Fruit fly (Drosophila melanogaster) whole organism, embryonic: Measurements from ENCODE around the gene CG4210.

ENCODE experiments used
- Atf-2 ChIP-seq: fragments of 200-800 bp; sonication (Bioruptor generic); optimal IDR thresholded peaks from 2 replicates; lab custom pipeline; 2016; ENCODE audit warnings: missing biosample characterization, missing genetic modification characterization
- CG10979 ChIP-seq: fragments of 200-800 bp; sonication (Bioruptor generic); optimal IDR thresholded peaks from 2 replicates; lab custom pipeline; 2018; ENCODE audit warnings: missing biosample characterization, mild to moderate bottlenecking, missing genetic modification characterization, moderate library complexity
- CG11398 ChIP-seq: fragments of 200-800 bp; sonication (Bioruptor generic); optimal IDR thresholded peaks from 2 replicates; lab custom pipeline; 2016; ENCODE audit warnings: missing biosample characterization, missing genetic modification characterization
- CG12155 ChIP-seq: fragments of 200-800 bp; sonication (Bioruptor generic); optimal IDR thresholded peaks from 3 replicates; lab custom pipeline; 2016; ENCODE audit warnings: missing biosample characterization, missing genetic modification characterization
- CG12219 ChIP-seq: fragments of 200-800 bp; sonication (Bioruptor generic); optimal IDR thresholded peaks from 3 replicates; lab custom pipeline; 2018; ENCODE audit warnings: missing biosample characterization, mild to moderate bottlenecking, missing genetic modification characterization
- CG14710 ChIP-seq: fragments of 200-800 bp; sonication (Bioruptor generic); optimal IDR thresholded peaks from 3 replicates; lab custom pipeline; 2019; ENCODE audit warnings: missing biosample characterization, mild to moderate bottlenecking, missing genetic modification characterization, moderate library complexity
- CG14965 ChIP-seq: fragments of 200-800 bp; sonication (Bioruptor generic); optimal IDR thresholded peaks from 2 replicates; lab custom pipeline; 2016; ENCODE audit warnings: missing biosample characterization, missing genetic modification characterization, borderline replicate concordance
- CG17612 ChIP-seq: fragments of 200-800 bp; sonication (Bioruptor generic); IDR thresholded peaks from 2 replicates; pipeline ENCODE4 v1.3.6; 2022; ENCODE audit warnings: missing biosample characterization, missing genetic modification characterization
- CG2116 ChIP-seq: fragments of 200-800 bp; sonication (Bioruptor generic); optimal IDR thresholded peaks from 3 replicates; lab custom pipeline; 2018; ENCODE audit warnings: missing biosample characterization, mild to moderate bottlenecking, missing genetic modification characterization
- CG2120 ChIP-seq: fragments of 200-800 bp; sonication (Bioruptor generic); optimal IDR thresholded peaks from 3 replicates; lab custom pipeline; 2016; ENCODE audit warnings: missing biosample characterization, missing genetic modification characterization
- CG2129 ChIP-seq: fragments of 200-800 bp; sonication (Bioruptor generic); IDR thresholded peaks from 2 replicates; pipeline ENCODE4 v1.3.6; 2022; ENCODE audit warnings: missing biosample characterization, missing genetic modification characterization; ENCODE audit not compliant: partially characterized antibody
- CG34376 ChIP-seq: fragments of 200-800 bp; sonication (Bioruptor generic); optimal IDR thresholded peaks from 2 replicates; lab custom pipeline; 2018; ENCODE audit warnings: missing biosample characterization, mild to moderate bottlenecking, missing genetic modification characterization
- CG34422 ChIP-seq: fragments of 200-800 bp; sonication (Bioruptor generic); IDR thresholded peaks from 3 replicates; pipeline ENCODE4 v1.3.6; 2022; ENCODE audit warnings: missing biosample characterization, missing genetic modification characterization
- CG4328 ChIP-seq: fragments of 200-800 bp; sonication (Bioruptor generic); optimal IDR thresholded peaks from 3 replicates; lab custom pipeline; 2017; ENCODE audit warnings: missing biosample characterization, missing genetic modification reagents, missing genetic modification characterization
- CG4360 ChIP-seq: fragments of 200-800 bp; sonication (Bioruptor generic); IDR thresholded peaks from 2 replicates; pipeline ENCODE4 v1.3.6; 2022; ENCODE audit warnings: missing biosample characterization, missing genetic modification characterization
- CG4820 ChIP-seq: fragments of 200-800 bp; sonication (Bioruptor generic); optimal IDR thresholded peaks from 3 replicates; lab custom pipeline; 2016; ENCODE audit warnings: missing biosample characterization, missing genetic modification characterization
- CG5245 ChIP-seq: fragments of 200-800 bp; sonication (Bioruptor generic); optimal IDR thresholded peaks from 3 replicates; lab custom pipeline; 2016; ENCODE audit warnings: missing biosample characterization, missing genetic modification characterization
- CG6683 ChIP-seq: fragments of 200-800 bp; sonication (Bioruptor generic); optimal IDR thresholded peaks from 2 replicates; lab custom pipeline; 2017; ENCODE audit warnings: missing biosample characterization, mild to moderate bottlenecking, missing genetic modification characterization, missing genetic modification reagents
- CG7372 ChIP-seq: fragments of 200-800 bp; sonication (Bioruptor generic); IDR thresholded peaks from 2 replicates; pipeline ENCODE4 v1.3.6; 2022; ENCODE audit warnings: missing biosample characterization, missing genetic modification characterization
- CG7786 ChIP-seq: fragments of 200-800 bp; sonication (Bioruptor generic); optimal IDR thresholded peaks from 2 replicates; lab custom pipeline; 2016; ENCODE audit warnings: missing biosample characterization, missing genetic modification characterization
- CG7963 ChIP-seq: fragments of 200-800 bp; sonication (Bioruptor generic); IDR thresholded peaks from 3 replicates; pipeline ENCODE4 v1.3.6; 2022; ENCODE audit warnings: missing biosample characterization, missing genetic modification characterization; ENCODE audit not compliant: partially characterized antibody
- D ChIP-seq, 2 experiments: fragments of 200-800 bp in 1 of 2; fragments of >200 bp in 1 of 2; sonication (Bioruptor generic) in 1 of 2; optimal IDR thresholded peaks; 2 replicates in 1 of 2; 3 replicates in 1 of 2; lab custom pipeline; 2017; ENCODE audit warnings: mild to moderate bottlenecking in 1 of 2, missing biosample characterization in 1 of 2, missing genetic modification characterization in 1 of 2, missing genetic modification reagents in 1 of 2
- Dip3 ChIP-seq: fragments of 200-800 bp; sonication (Bioruptor generic); optimal IDR thresholded peaks from 3 replicates; lab custom pipeline; 2016; ENCODE audit warnings: missing biosample characterization, missing genetic modification characterization
- Drgx ChIP-seq: fragments of 200-800 bp; sonication (Bioruptor generic); IDR thresholded peaks from 2 replicates; pipeline ENCODE4 v1.3.6; 2022; ENCODE audit warnings: missing biosample characterization, missing genetic modification characterization
- HLH54F ChIP-seq: fragments of 200-800 bp; sonication (Bioruptor generic); optimal IDR thresholded peaks from 3 replicates; lab custom pipeline; 2016; ENCODE audit warnings: missing biosample characterization, missing genetic modification characterization
- Mrtf ChIP-seq: fragments of 200-800 bp; sonication (Bioruptor generic); IDR thresholded peaks from 3 replicates; pipeline ENCODE4 v1.3.6; 2022; ENCODE audit warnings: missing biosample characterization, missing genetic modification characterization
- Rx ChIP-seq: fragments of 200-800 bp; sonication (Bioruptor generic); IDR thresholded peaks from 2 replicates; pipeline ENCODE4 v1.3.6; 2022; ENCODE audit warnings: missing biosample characterization, missing genetic modification characterization
- Scr ChIP-seq: fragments of 200-800 bp; sonication (Bioruptor generic); IDR thresholded peaks from 2 replicates; pipeline ENCODE4 v1.3.6; 2022; ENCODE audit warnings: missing biosample characterization, missing genetic modification characterization; ENCODE audit not compliant: partially characterized antibody
- Usf ChIP-seq: fragments of 200-800 bp; sonication (Bioruptor generic); optimal IDR thresholded peaks from 2 replicates; lab custom pipeline; 2017; ENCODE audit warnings: missing genotype, missing biosample characterization, missing genetic modification characterization
- Vsx1 ChIP-seq: fragments of 200-800 bp; sonication (Bioruptor generic); optimal IDR thresholded peaks from 2 replicates; lab custom pipeline; 2017; ENCODE audit warnings: missing biosample characterization, mild to moderate bottlenecking, missing genetic modification characterization, missing genetic modification reagents
- Xbp1 ChIP-seq: fragments of 200-800 bp; sonication (Bioruptor generic); optimal IDR thresholded peaks from 3 replicates; lab custom pipeline; 2016; ENCODE audit warnings: missing biosample characterization, mild to moderate bottlenecking, missing genetic modification characterization
- bab2 ChIP-seq: fragments of 200-800 bp; sonication (Bioruptor generic); optimal IDR thresholded peaks from 2 replicates; lab custom pipeline; 2016; ENCODE audit warnings: missing biosample characterization, missing genetic modification characterization
- chif ChIP-seq, 2 experiments: fragments of 200-800 bp; sonication (Bioruptor generic); optimal IDR thresholded peaks; 3 replicates each; lab custom pipeline; 2016; ENCODE audit warnings: missing biosample characterization in 2 of 2, missing genetic modification characterization in 2 of 2
- dan ChIP-seq: fragments of 200-800 bp; sonication (Bioruptor generic); IDR thresholded peaks from 2 replicates; pipeline ENCODE4 v1.3.6; 2022; ENCODE audit warnings: missing biosample characterization, missing genetic modification characterization
- danr ChIP-seq: fragments of 200-800 bp; sonication (Bioruptor generic); IDR thresholded peaks from 2 replicates; pipeline ENCODE4 v1.3.6; 2022; ENCODE audit warnings: missing biosample characterization, missing genetic modification characterization
- dimm ChIP-seq: fragments of 200-800 bp; sonication (Bioruptor generic); IDR thresholded peaks from 2 replicates; pipeline ENCODE4 v1.3.6; 2022; ENCODE audit warnings: missing biosample characterization, missing genetic modification characterization
- fd102C ChIP-seq: fragments of 200-800 bp; sonication (Bioruptor generic); optimal IDR thresholded peaks from 2 replicates; lab custom pipeline; 2018; ENCODE audit warnings: missing biosample characterization, mild to moderate bottlenecking, missing genetic modification characterization, moderate library complexity
- fru ChIP-seq: fragments of >200 bp; optimal IDR thresholded peaks from 2 replicates; lab custom pipeline; 2017
- grn ChIP-seq: fragments of 200-800 bp; sonication (Bioruptor generic); optimal IDR thresholded peaks from 3 replicates; lab custom pipeline; 2017; ENCODE audit warnings: missing biosample characterization, missing genetic modification characterization
- hbn ChIP-seq: fragments of 200-800 bp; sonication (Bioruptor generic); IDR thresholded peaks from 2 replicates; pipeline ENCODE4 v1.3.6; 2022; ENCODE audit warnings: missing biosample characterization, missing genetic modification characterization; ENCODE audit not compliant: partially characterized antibody
- ind ChIP-seq: fragments of 200-800 bp; sonication (Bioruptor generic); optimal IDR thresholded peaks from 3 replicates; lab custom pipeline; 2016; ENCODE audit warnings: missing biosample characterization, missing genetic modification characterization
- inv ChIP-seq: fragments of 200-800 bp; sonication (Bioruptor generic); IDR thresholded peaks from 2 replicates; pipeline ENCODE4 v1.3.6; 2022; ENCODE audit warnings: missing biosample characterization, missing genetic modification characterization; ENCODE audit not compliant: partially characterized antibody
- kay ChIP-seq: fragments of 200-800 bp; sonication (Bioruptor generic); optimal IDR thresholded peaks from 2 replicates; lab custom pipeline; 2016; ENCODE audit warnings: missing biosample characterization, missing genetic modification characterization
- lbe ChIP-seq: fragments of 200-800 bp; sonication (Bioruptor generic); optimal IDR thresholded peaks from 2 replicates; lab custom pipeline; 2016; ENCODE audit warnings: missing biosample characterization, mild to moderate bottlenecking, missing genetic modification characterization
- repo ChIP-seq: fragments of 200-800 bp; sonication (Bioruptor generic); optimal IDR thresholded peaks from 2 replicates; lab custom pipeline; 2016; ENCODE audit warnings: missing biosample characterization, missing genetic modification characterization
- sens-2 ChIP-seq: fragments of 200-800 bp; sonication (Bioruptor generic); IDR thresholded peaks from 2 replicates; pipeline ENCODE4 v1.3.6; 2022; ENCODE audit warnings: missing biosample characterization, missing genetic modification characterization
- sqz ChIP-seq: fragments of 200-800 bp; sonication (Bioruptor generic); optimal IDR thresholded peaks from 3 replicates; lab custom pipeline; 2018; ENCODE audit warnings: missing biosample characterization, mild to moderate bottlenecking, missing genetic modification characterization
- tgo ChIP-seq: fragments of 200-800 bp; sonication (Bioruptor generic); IDR thresholded peaks from 3 replicates; pipeline ENCODE4 v1.3.6; 2022; ENCODE audit warnings: missing biosample characterization, missing genetic modification characterization
- tx ChIP-seq: fragments of 200-800 bp; sonication (Bioruptor generic); optimal IDR thresholded peaks from 2 replicates; lab custom pipeline; 2016; ENCODE audit warnings: missing biosample characterization, missing genetic modification characterization
- wor ChIP-seq: fragments of 200-800 bp; sonication (Bioruptor generic); IDR thresholded peaks from 2 replicates; pipeline ENCODE4 v1.3.6; 2022; ENCODE audit warnings: missing biosample characterization, missing genetic modification characterization
- zen2 ChIP-seq: fragments of 200-800 bp; sonication (Bioruptor generic); IDR thresholded peaks from 3 replicates; pipeline ENCODE4 v1.3.6; 2022; ENCODE audit warnings: missing biosample characterization, missing genetic modification characterization; ENCODE audit not compliant: partially characterized antibody

Gene CG4210

dm6 chr3R:15225279-15225730, 11.5 kb downstream of the CG4210 start, which contains the start of the genes CG31344 and Caf1-55 (continued):
- no peak for TF ChIP-seq sqz (GFP tag; lab: Kevin White, UChicago)
- TF ChIP-seq tgo (GFP tag; lab: Robert Waterston, UW): no peak
- peak; percentile 16 for TF ChIP-seq Vsx1 (GFP tag; lab: Kevin White, UChicago)
- peak; percentile 79; the same call in 2 of the 3 replicates for TF ChIP-seq CG7963 (GFP tag; lab: Robert Waterston, UW)
- TF ChIP-seq wor (GFP tag; lab: Robert Waterston, UW): no peak
- peak; percentile 55 for TF ChIP-seq CG2120 (GFP tag; lab: Kevin White, UChicago)
- no peak for TF ChIP-seq CG34376 (GFP tag; lab: Kevin White, UChicago)
- TF ChIP-seq kay (GFP tag; lab: Kevin White, UChicago): no peak
- no peak for TF ChIP-seq CG12219 (GFP tag; lab: Kevin White, UChicago)
- TF ChIP-seq CG14965 (GFP tag; lab: Kevin White, UChicago): no peak
- peak; percentile 55 for TF ChIP-seq lbe
- TF ChIP-seq CG6683 (GFP tag; lab: Kevin White, UChicago): no peak
- no peak for TF ChIP-seq HLH54F
- no peak for TF ChIP-seq Usf (GFP tag; lab: Kevin White, UChicago)
- no peak for TF ChIP-seq CG34422 (GFP tag; lab: Robert Waterston, UW)
- peak; percentile 65 for TF ChIP-seq CG2129 (GFP tag; lab: Robert Waterston, UW)
- no peak for TF ChIP-seq fru (lab: Kevin White, UChicago)
- TF ChIP-seq CG17612 (GFP tag; lab: Robert Waterston, UW): no peak
- peak; percentile 76 for TF ChIP-seq zen2 (GFP tag; lab: Robert Waterston, UW)
- TF ChIP-seq CG2116 (GFP tag; lab: Kevin White, UChicago): peak; percentile 85
- TF ChIP-seq CG7786 (GFP tag; lab: Kevin White, UChicago): peak; percentile 17
- no peak for TF ChIP-seq dan (GFP tag; lab: Robert Waterston, UW)
- TF ChIP-seq CG11398: no peak
- TF ChIP-seq dimm (GFP tag; lab: Robert Waterston, UW): no peak
- peak; percentile 51 for TF ChIP-seq CG14710 (tag; lab: Kevin White, UChicago)
- no peak for TF ChIP-seq CG7372 (GFP tag; lab: Robert Waterston, UW)
- TF ChIP-seq CG4360: no peak
- no peak for TF ChIP-seq Dip3 (GFP tag; lab: Kevin White, UChicago)
- TF ChIP-seq CG10979: no peak
- TF ChIP-seq chif (GFP tag; optimal IDR thresholded peaks at IDR 0.05; lab: Kevin White, UChicago): no peak
- peak; percentile 79 for TF ChIP-seq hbn
- no peak for TF ChIP-seq Mrtf
- no peak for TF ChIP-seq Rx (GFP tag; lab: Robert Waterston, UW)
- TF ChIP-seq Atf-2 (GFP tag; lab: Kevin White, UChicago): no peak
- TF ChIP-seq bab2 (GFP tag; lab: Kevin White, UChicago): no peak
- peak; percentile 58; the same call in 1 of the 2 replicates for TF ChIP-seq inv (GFP tag; lab: Robert Waterston, UW)
- TF ChIP-seq CG4328 (GFP tag; lab: Kevin White, UChicago): no peak
- no peak for TF ChIP-seq fd102C (GFP tag; lab: Kevin White, UChicago)
- TF ChIP-seq grn (GFP tag; lab: Kevin White, UChicago): peak; percentile 31
- TF ChIP-seq ind (GFP tag; lab: Kevin White, UChicago): no peak
- TF ChIP-seq CG4820 (GFP tag; lab: Kevin White, UChicago): no peak
- peak; percentile 24 for TF ChIP-seq tx
- no peak for TF ChIP-seq sens-2 (GFP tag; lab: Robert Waterston, UW)
- TF ChIP-seq CG12155 (GFP tag; lab: Kevin White, UChicago): peak; percentile 12
- no peak for TF ChIP-seq CG5245 (GFP tag; lab: Kevin White, UChicago)
- no peak for TF ChIP-seq Drgx (GFP tag; lab: Robert Waterston, UW)
- peak; percentile 28 for TF ChIP-seq Xbp1 (GFP tag; lab: Kevin White, UChicago)
- TF ChIP-seq repo (GFP tag; lab: Kevin White, UChicago): no peak
- TF ChIP-seq danr (GFP tag; lab: Robert Waterston, UW): no peak
- TF ChIP-seq D (optimal IDR thresholded peaks at IDR 0.05; lab: Kevin White, UChicago): no peak
- TF ChIP-seq D (GFP tag; optimal IDR thresholded peaks at IDR 0.05; lab: Kevin White, UChicago): no peak
- peak; percentile 74 for TF ChIP-seq Scr (GFP tag; lab: Robert Waterston, UW)
